Worm (Caenorhabditis elegans) whole organism, L1 larva: ENCODE results near the gene C02B10.4.

Source experiments
- Y116A8C.19 ChIP-seq: sonication (generic microtip); optimal IDR thresholded peaks from 2 replicates; lab custom pipeline; 2016; ENCODE audit warnings: missing compliant biosample characterization, missing genetic modification characterization, borderline replicate concordance
- ceh-82 ChIP-seq, 3 experiments: fragments of 150-350 bp in 1 of 3; sonication (generic microtip) in 2 of 3; optimal IDR thresholded peaks; 2 replicates each; lab custom pipeline; 2014 to 2017; ENCODE audit warnings: missing biosample characterization in 3 of 3, missing genetic modification characterization in 3 of 3
- elt-3 ChIP-seq, 6 experiments: fragments of 150-350 bp in 1 of 6; sonication (generic microtip); optimal IDR thresholded peaks; 2 replicates each; lab custom pipeline; 2017 to 2018; ENCODE audit warnings: missing biosample characterization in 6 of 6, missing genetic modification characterization in 6 of 6, inconsistent platforms in 1 of 6
- fos-1 ChIP-seq: fragments of 150-350 bp; optimal IDR thresholded peaks from 2 replicates; lab custom pipeline; 2014; ENCODE audit warnings: missing biosample characterization, missing genetic modification characterization
- lin-15B ChIP-seq: fragments of 150-350 bp; sonication (generic microtip); optimal IDR thresholded peaks from 3 replicates; lab custom pipeline; 2014; ENCODE audit warnings: missing biosample characterization, missing genetic modification characterization
- lsy-2 ChIP-seq, 2 experiments: fragments of 150-350 bp; optimal IDR thresholded peaks; 2 replicates each; lab custom pipeline; 2014; ENCODE audit warnings: missing biosample characterization in 2 of 2, missing genetic modification characterization in 2 of 2
- nhr-77 ChIP-seq: fragments of 150-350 bp; optimal IDR thresholded peaks from 2 replicates; lab custom pipeline; 2014; ENCODE audit warnings: missing biosample characterization, missing genetic modification characterization
- snpc-4 ChIP-seq: fragments of 150-350 bp; optimal IDR thresholded peaks from 2 replicates; lab custom pipeline; 2014; ENCODE audit warnings: missing biosample characterization, missing genetic modification characterization
- swsn-7 ChIP-seq: sonication (generic microtip); optimal IDR thresholded peaks from 2 replicates; lab custom pipeline; 2016; ENCODE audit warnings: missing genetic modification characterization, missing compliant biosample characterization
- unc-62 ChIP-seq: fragments of 150-350 bp; optimal IDR thresholded peaks from 2 replicates; lab custom pipeline; 2014; ENCODE audit warnings: missing biosample characterization, missing genetic modification reagents, missing genetic modification characterization
- unc-86 ChIP-seq: sonication (generic microtip); optimal IDR thresholded peaks from 2 replicates; lab custom pipeline; 2016; ENCODE audit warnings: missing genetic modification characterization, missing compliant biosample characterization
- ztf-11 ChIP-seq, 2 experiments: sonication (generic microtip); optimal IDR thresholded peaks; 2 replicates each; lab custom pipeline; 2016 to 2017; ENCODE audit warnings: missing genetic modification characterization in 2 of 2, missing biosample characterization in 1 of 2, missing compliant biosample characterization in 1 of 2

DNA sequence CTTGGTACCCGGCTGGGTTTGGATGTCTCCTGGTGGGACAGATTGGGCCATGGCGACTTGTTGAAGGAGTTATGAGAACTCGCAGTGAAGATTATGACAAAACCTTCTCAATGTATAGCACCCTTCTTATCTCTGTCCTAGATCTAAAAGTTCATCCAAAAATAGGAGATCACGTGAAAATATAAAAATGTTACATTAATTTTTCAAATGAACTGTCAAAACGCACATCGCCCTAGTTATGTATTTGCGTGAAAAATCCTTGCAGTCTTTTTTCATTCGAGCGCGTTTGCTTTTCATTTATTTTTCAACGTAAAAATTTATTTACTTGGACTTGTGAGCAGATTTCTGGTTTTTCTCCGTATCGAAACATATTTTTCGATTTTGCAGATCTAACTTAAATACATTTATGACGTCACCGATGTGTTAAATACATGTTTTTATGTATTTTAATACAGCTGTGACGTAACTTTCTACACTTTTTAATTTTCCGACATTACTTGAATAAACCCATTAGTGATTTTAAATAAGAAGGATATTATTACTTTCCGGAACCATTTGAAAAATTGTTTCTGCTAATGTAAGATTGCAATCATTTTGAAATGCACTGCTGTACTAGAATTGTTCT, 35.3 kb upstream of the C02B10.4 start, which contains the start of gene msp-55:
- TF ChIP-seq ztf-11 (tag; optimal IDR thresholded peaks at IDR 0.05; lab: Kevin White, UChicago) (no peak), lsy-2 (tag; optimal IDR thresholded peaks at IDR 0.05; lab: Kevin White, UChicago) (no peak), nhr-77 (tag; lab: Kevin White, UChicago) (no peak), Y116A8C.19 (tag; lab: Kevin White, UChicago) (no peak), swsn-7 (tag; lab: Kevin White, UChicago) (no peak), snpc-4 (tag; lab: Kevin White, UChicago) (no peak), ceh-82 (tag; optimal IDR thresholded peaks at IDR 0.05; lab: Kevin White, UChicago) (no peak), unc-62 (GFP tag; lab: Kevin White, UChicago) (no peak), lin-15B (no peak), unc-86 (tag; lab: Kevin White, UChicago) (no peak), fos-1 (tag; lab: Kevin White, UChicago) (no peak), elt-3 (tag; optimal IDR thresholded peaks at IDR 0.05; lab: Kevin White, UChicago) (no peak)
